Fruit fly (Drosophila melanogaster): ENCODE results near the gene Sf3b5.

Sf3b5 gene

dm6 chr3R:9053021-9053420, 37.9 kb upstream of the Sf3b5 start (continued):
- TF ChIP-seq ara (GFP tag; IDR thresholded peaks at IDR 0.05): no peak
- TF ChIP-seq da (GFP tag; optimal IDR thresholded peaks at IDR 0.05): peak; percentile 46
- no peak for TF ChIP-seq E2f1 (GFP tag; IDR thresholded peaks at IDR 0.05)
- TF ChIP-seq CG13624 (GFP tag; optimal IDR thresholded peaks at IDR 0.05): peak; percentile 81
- peak; percentile 72 for TF ChIP-seq Dek (tag; optimal IDR thresholded peaks at IDR 0.05)
- TF ChIP-seq gsb (GFP tag; IDR thresholded peaks at IDR 0.05): no peak
- peak; percentile 59 for TF ChIP-seq Mad (GFP tag; optimal IDR thresholded peaks at IDR 0.05)
- no peak for TF ChIP-seq bbx (GFP tag; IDR thresholded peaks at IDR 0.05; ENCODE audit: partially characterized antibody)
- TF ChIP-seq CG4360 (GFP tag; IDR thresholded peaks at IDR 0.05): no peak
- no peak for TF ChIP-seq sc (optimal IDR thresholded peaks at IDR 0.05)
- no peak for TF ChIP-seq sc (GFP tag; optimal IDR thresholded peaks at IDR 0.05)
- no peak for TF ChIP-seq CG17328 (GFP tag; IDR thresholded peaks at IDR 0.05)
- TF ChIP-seq B-H1 (GFP tag; IDR thresholded peaks at IDR 0.05): no peak
- TF ChIP-seq CG31441 (GFP tag; IDR thresholded peaks at IDR 0.05): no peak
- peak; percentile 65 for TF ChIP-seq Vsx1 (GFP tag; optimal IDR thresholded peaks at IDR 0.05)
- TF ChIP-seq CG1529 (GFP tag; optimal IDR thresholded peaks at IDR 0.05): no peak
- TF ChIP-seq CG13894 (tag; optimal IDR thresholded peaks at IDR 0.05): peak; percentile 82
- TF ChIP-seq CG7928 (GFP tag; optimal IDR thresholded peaks at IDR 0.05): no peak
- peak; percentile 64 for TF ChIP-seq vfl (GFP tag; optimal IDR thresholded peaks at IDR 0.05)
- peak; percentile 56 for TF ChIP-seq CG12071 (GFP tag; optimal IDR thresholded peaks at IDR 0.05)
- peak; percentile 52 for TF ChIP-seq tx (GFP tag; optimal IDR thresholded peaks at IDR 0.05)
- peak; percentile 29 for TF ChIP-seq CG12744 (GFP tag; optimal IDR thresholded peaks at IDR 0.05)
- TF ChIP-seq CG10462 (GFP tag; optimal IDR thresholded peaks at IDR 0.05): no peak
- TF ChIP-seq crol (GFP tag; IDR thresholded peaks at IDR 0.05): no peak
- peak; percentile 37 for TF ChIP-seq CG3281 (GFP tag; optimal IDR thresholded peaks at IDR 0.05)
- peak; percentile 84 for TF ChIP-seq ftz-f1 (GFP tag; optimal IDR thresholded peaks at IDR 0.05)
- TF ChIP-seq Poxn (GFP tag; IDR thresholded peaks at IDR 0.05): no peak
- TF ChIP-seq YL-1 (GFP tag; optimal IDR thresholded peaks at IDR 0.05): no peak
- no peak for TF ChIP-seq exex (tag; optimal IDR thresholded peaks at IDR 0.05)
- no peak for TF ChIP-seq fd96Cb (tag; optimal IDR thresholded peaks at IDR 0.05)
- TF ChIP-seq usp (GFP tag; optimal IDR thresholded peaks at IDR 0.05): no peak
- no peak for TF ChIP-seq CG3847 (GFP tag; IDR thresholded peaks at IDR 0.05)
- peak; percentile 84 for TF ChIP-seq Fer1 (GFP tag; optimal IDR thresholded peaks at IDR 0.05)
- peak; percentile 3 for TF ChIP-seq Bdp1 (GFP tag; optimal IDR thresholded peaks at IDR 0.05)
- no peak for TF ChIP-seq CG6765 (GFP tag; optimal IDR thresholded peaks at IDR 0.05)
- TF ChIP-seq Hsf (GFP tag; optimal IDR thresholded peaks at IDR 0.05): peak; percentile 41
- no peak for TF ChIP-seq inv (GFP tag; IDR thresholded peaks at IDR 0.05; ENCODE audit: partially characterized antibody)
- no peak for TF ChIP-seq CG14014 (GFP tag; IDR thresholded peaks at IDR 0.05)
- peak; percentile 76 for TF ChIP-seq CG6813 (GFP tag; optimal IDR thresholded peaks at IDR 0.05)
- no peak for TF ChIP-seq eve (GFP tag; optimal IDR thresholded peaks at IDR 0.05)
- TF ChIP-seq CG10543 (GFP tag; optimal IDR thresholded peaks at IDR 0.05): peak; percentile 91
- no peak for TF ChIP-seq Doc2 (GFP tag; IDR thresholded peaks at IDR 0.05)
- no peak for TF ChIP-seq nerfin-2 (GFP tag; IDR thresholded peaks at IDR 0.05; ENCODE audit: partially characterized antibody)
- no peak for TF ChIP-seq CG31388 (GFP tag; optimal IDR thresholded peaks at IDR 0.05)

Measured in whole organism, embryonic.